Worm (Caenorhabditis elegans): ENCODE measurements around the gene rpac-40.

Gene rpac-40

ce11 chrV:4194587-4195211 is 4.6 kb upstream of the rpac-40 start, which contains the start of gene Y45G5AM.9:
Gene Y45G5AM.9, minus strand, starts transcription at chrV:4194637.
- TF ChIP-seq unc-62 (GFP tag; optimal IDR thresholded peaks at IDR 0.05), result peak; percentile 11
- peak; percentile 74 for TF ChIP-seq M03D4.4 (tag; optimal IDR thresholded peaks at IDR 0.05)
- no peak for TF ChIP-seq elt-3 (tag; optimal IDR thresholded peaks at IDR 0.05)
- no peak for TF ChIP-seq nhr-28 (tag; optimal IDR thresholded peaks at IDR 0.05)
- peak; percentile 3 for TF ChIP-seq tbx-8 (GFP tag; optimal IDR thresholded peaks at IDR 0.05)
- peak; percentile 71 for TF ChIP-seq lsy-2 (tag; optimal IDR thresholded peaks at IDR 0.05)
- peak; percentile 74 for TF ChIP-seq ceh-43 (GFP tag; optimal IDR thresholded peaks at IDR 0.05)
- peak; percentile 69 for TF ChIP-seq mls-2 (tag; optimal IDR thresholded peaks at IDR 0.05)
- no peak for TF ChIP-seq blmp-1 (tag; optimal IDR thresholded peaks at IDR 0.05)
- peak; percentile 34 for TF ChIP-seq ces-1 (GFP tag; optimal IDR thresholded peaks at IDR 0.05)
- TF ChIP-seq ztf-11 (tag; optimal IDR thresholded peaks at IDR 0.05), result no peak
- no peak for TF ChIP-seq ceh-83 (GFP tag; optimal IDR thresholded peaks at IDR 0.05)
- TF ChIP-seq unc-120 (tag; optimal IDR thresholded peaks at IDR 0.05; ENCODE audit: poor library complexity, severe bottlenecking), result peak; percentile 83
- TF ChIP-seq sptf-1 (tag; optimal IDR thresholded peaks at IDR 0.05), result peak; percentile 78
- TF ChIP-seq nhr-2 (tag; optimal IDR thresholded peaks at IDR 0.05), result no peak
- peak; percentile 83 for TF ChIP-seq mep-1 (tag; optimal IDR thresholded peaks at IDR 0.05)
- TF ChIP-seq flh-1 (GFP tag; optimal IDR thresholded peaks at IDR 0.05), result no peak
- TF ChIP-seq mab-5 (tag; optimal IDR thresholded peaks at IDR 0.05), result no peak
- peak; percentile 92 for TF ChIP-seq ham-2 (GFP tag; optimal IDR thresholded peaks at IDR 0.05)
- no peak for TF ChIP-seq bed-3 (GFP tag; optimal IDR thresholded peaks at IDR 0.05)
- TF ChIP-seq ceh-39 (tag; optimal IDR thresholded peaks at IDR 0.05), result peak; percentile 34
- TF ChIP-seq pha-4 (tag; optimal IDR thresholded peaks at IDR 0.05), result peak; percentile 76
- peak; percentile 5 for TF ChIP-seq nhr-76 (tag; optimal IDR thresholded peaks at IDR 0.05)
- peak; percentile 63 for TF ChIP-seq drap-1 (GFP tag; optimal IDR thresholded peaks at IDR 0.05)
- peak; percentile 8 for TF ChIP-seq hlh-1 (tag; optimal IDR thresholded peaks at IDR 0.05)
- TF ChIP-seq sem-2 (GFP tag; optimal IDR thresholded peaks at IDR 0.05), result peak; percentile 3
- peak; percentile 86 for TF ChIP-seq lin-13 (tag; optimal IDR thresholded peaks at IDR 0.05)
- TF ChIP-seq elt-1 (tag; optimal IDR thresholded peaks at IDR 0.05; ENCODE audit: borderline replicate concordance, insufficient read depth), result no peak
- TF ChIP-seq snpc-4 (tag; optimal IDR thresholded peaks at IDR 0.05), result no peak
- peak; percentile 66 for TF ChIP-seq cnd-1 (tag; optimal IDR thresholded peaks at IDR 0.05)
- TF ChIP-seq nhr-12 (tag; optimal IDR thresholded peaks at IDR 0.05), result no peak
- TF ChIP-seq unc-39 (tag; optimal IDR thresholded peaks at IDR 0.05), result no peak
- no peak for TF ChIP-seq zip-8 (tag; optimal IDR thresholded peaks at IDR 0.05)
- TF ChIP-seq nhr-237 (tag; optimal IDR thresholded peaks at IDR 0.05), result peak; percentile 67
- TF ChIP-seq lin-32 (GFP tag; optimal IDR thresholded peaks at IDR 0.05), result no peak

ce11 chrV:4195283-4195682 is 4.0 kb upstream of the rpac-40 start, which contains the start of gene algn-5:
Gene algn-5, plus strand, starts transcription at chrV:4195577.
- TF ChIP-seq lsy-2 (tag; optimal IDR thresholded peaks at IDR 0.05) (no peak), elt-3 (tag; optimal IDR thresholded peaks at IDR 0.05) (no peak), ham-2 (GFP tag; optimal IDR thresholded peaks at IDR 0.05) (no peak), lin-32 (GFP tag; optimal IDR thresholded peaks at IDR 0.05) (no peak), unc-120 (tag; optimal IDR thresholded peaks at IDR 0.05; ENCODE audit: poor library complexity, severe bottlenecking) (no peak), hlh-1 (tag; optimal IDR thresholded peaks at IDR 0.05) (no peak), tbx-8 (GFP tag; optimal IDR thresholded peaks at IDR 0.05) (no peak), sptf-1 (tag; optimal IDR thresholded peaks at IDR 0.05) (no peak), snpc-4 (tag; optimal IDR thresholded peaks at IDR 0.05) (no peak), nhr-237 (tag; optimal IDR thresholded peaks at IDR 0.05) (no peak)

ce11 chrV:4204421-4204820 is 5.1 kb downstream of the rpac-40 start, which contains the start of gene H43I07.1:
Gene H43I07.1, plus strand, starts transcription at chrV:4204721.
- TF ChIP-seq cnd-1 (tag; optimal IDR thresholded peaks at IDR 0.05) (no peak), lsy-2 (tag; optimal IDR thresholded peaks at IDR 0.05) (no peak), sptf-1 (tag; optimal IDR thresholded peaks at IDR 0.05) (no peak), hlh-1 (tag; optimal IDR thresholded peaks at IDR 0.05) (no peak), ceh-39 (tag; optimal IDR thresholded peaks at IDR 0.05) (no peak), lin-32 (GFP tag; optimal IDR thresholded peaks at IDR 0.05) (no peak), ztf-11 (tag; optimal IDR thresholded peaks at IDR 0.05) (no peak), ces-1 (GFP tag; optimal IDR thresholded peaks at IDR 0.05) (no peak), unc-120 (tag; optimal IDR thresholded peaks at IDR 0.05; ENCODE audit: poor library complexity, severe bottlenecking) (no peak)
